Fruit fly (Drosophila melanogaster): ENCODE data around the gene Dnaaf6.

Dnaaf6 gene

dm6 chr3L:14665802-14666351 is 18.7 kb upstream of the Dnaaf6 start (continued):
- TF ChIP-seq cwo (GFP tag; optimal IDR thresholded peaks at IDR 0.05) (peak; percentile 76), jing (GFP tag; optimal IDR thresholded peaks at IDR 0.05) (peak; percentile 80), CG2199 (GFP tag; IDR thresholded peaks at IDR 0.05) (peak; percentile 80; the same call in 2 of the 3 replicates), cato (GFP tag; optimal IDR thresholded peaks at IDR 0.05; ENCODE audit: borderline replicate concordance) (peak; percentile 78), CG2889 (GFP tag; IDR thresholded peaks at IDR 0.05) (peak; percentile 71), CG18476 (GFP tag; optimal IDR thresholded peaks at IDR 0.05) (peak; percentile 82), kni (GFP tag; optimal IDR thresholded peaks at IDR 0.05) (peak; percentile 23), Trl (optimal IDR thresholded peaks at IDR 0.05) (no peak), Trl (GFP tag; optimal IDR thresholded peaks at IDR 0.05) (peak; percentile 89), fd96Cb (tag; optimal IDR thresholded peaks at IDR 0.05) (peak; percentile 91), MESR4 (GFP tag; optimal IDR thresholded peaks at IDR 0.05) (peak; percentile 47), fd3F (GFP tag; optimal IDR thresholded peaks at IDR 0.05) (peak; percentile 68), Camta (GFP tag; optimal IDR thresholded peaks at IDR 0.05) (peak; percentile 85), fu2 (GFP tag; optimal IDR thresholded peaks at IDR 0.05) (peak; percentile 81), CG7372 (GFP tag; IDR thresholded peaks at IDR 0.05) (peak; percentile 72), jumu (GFP tag; optimal IDR thresholded peaks at IDR 0.05) (peak; percentile 83), CG34422 (GFP tag; IDR thresholded peaks at IDR 0.05) (peak; percentile 75), TFAM (GFP tag; optimal IDR thresholded peaks at IDR 0.05) (peak; percentile 49), corto (GFP tag; optimal IDR thresholded peaks at IDR 0.05) (no peak), CG10147 (GFP tag; optimal IDR thresholded peaks at IDR 0.05) (peak; percentile 88), D (optimal IDR thresholded peaks at IDR 0.05) (no peak), D (GFP tag; optimal IDR thresholded peaks at IDR 0.05) (peak; percentile 89), CG4328 (GFP tag; optimal IDR thresholded peaks at IDR 0.05) (peak; percentile 53), GATAe (GFP tag; conservative IDR thresholded peaks at IDR 0.05) (0 out of 2 replicates have a peak, but pooled peaks have one; percentile 9), gem (tag; optimal IDR thresholded peaks at IDR 0.05) (peak; percentile 92), CG10543 (GFP tag; optimal IDR thresholded peaks at IDR 0.05) (peak; percentile 76), psq (GFP tag; optimal IDR thresholded peaks at IDR 0.05) (peak; percentile 54), Sox102F (GFP tag; optimal IDR thresholded peaks at IDR 0.05) (peak; percentile 91), row (GFP tag; IDR thresholded peaks at IDR 0.05) (peak; percentile 93), CG10979 (tag; optimal IDR thresholded peaks at IDR 0.05) (peak; percentile 83), CG17328 (GFP tag; IDR thresholded peaks at IDR 0.05) (peak; percentile 91), CG8924 (tag; optimal IDR thresholded peaks at IDR 0.05) (peak; percentile 92), hth (optimal IDR thresholded peaks at IDR 0.05) (no peak), CG2712 (tag; optimal IDR thresholded peaks at IDR 0.05) (peak; percentile 94), mld (GFP tag; IDR thresholded peaks at IDR 0.05; ENCODE audit: partially characterized antibody) (no peak), salm (tag; optimal IDR thresholded peaks at IDR 0.05) (peak; percentile 81), CG32532 (GFP tag; IDR thresholded peaks at IDR 0.05) (peak; percentile 81), CG42726 (GFP tag; IDR thresholded peaks at IDR 0.05; ENCODE audit: partially characterized antibody) (no peak), Ets65A (GFP tag) (peak; percentile 99), dmrt99B (tag; optimal IDR thresholded peaks at IDR 0.05) (peak; percentile 91), vvl (GFP tag; IDR thresholded peaks at IDR 0.05) (peak; percentile 93), slp2 (GFP tag; optimal IDR thresholded peaks at IDR 0.05) (peak; percentile 88), zf30C (GFP tag; optimal IDR thresholded peaks at IDR 0.05) (peak; percentile 84), CG8089 (GFP tag; optimal IDR thresholded peaks at IDR 0.05) (peak; percentile 88), az2 (GFP tag; optimal IDR thresholded peaks at IDR 0.05) (peak; percentile 92), ham (GFP tag; IDR thresholded peaks at IDR 0.05) (no peak), CG17802 (tag; optimal IDR thresholded peaks at IDR 0.05) (peak; percentile 57), CG30020 (tag; optimal IDR thresholded peaks at IDR 0.05) (peak; percentile 60), pum (GFP tag; optimal IDR thresholded peaks at IDR 0.05) (peak; percentile 89), CG17568 (GFP tag; optimal IDR thresholded peaks at IDR 0.05) (peak; percentile 86), CG10654 (GFP tag; optimal IDR thresholded peaks at IDR 0.05) (peak; percentile 83)
